Worm (Caenorhabditis elegans): ENCODE results near the gene srt-12.

DNA sequence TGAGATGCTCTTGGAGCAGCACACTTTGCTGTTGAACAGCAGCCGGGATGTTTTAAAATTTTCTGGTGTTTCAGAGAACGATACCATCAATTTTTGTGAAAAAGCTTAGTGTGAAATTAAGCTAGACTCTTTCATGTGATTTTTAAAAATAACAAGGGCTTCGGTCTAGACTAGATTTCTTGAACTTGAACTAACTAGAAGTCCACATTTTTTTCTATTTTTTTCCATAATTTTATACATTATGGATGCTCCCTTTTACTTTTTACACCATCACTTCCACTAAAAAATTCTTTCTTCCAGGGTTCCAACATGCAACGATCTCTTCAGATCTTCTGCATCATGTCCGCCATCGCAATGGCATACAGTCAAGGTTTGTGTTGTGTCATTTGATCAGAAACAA is 6.2 kb downstream of the srt-12 start, which contains the start of gene nlp-13:
- TF ChIP-seq W03F9.2 (tag; optimal IDR thresholded peaks at IDR 0.05) (no peak), him-1 (tag; optimal IDR thresholded peaks at IDR 0.05) (no peak), dao-5 (tag; optimal IDR thresholded peaks at IDR 0.05) (no peak)

All from whole organism, L4/young adult.